Worm (Caenorhabditis elegans) whole organism, L2 larva: ENCODE data around the gene glt-4.

Source experiments
- F13H6.1 ChIP-seq: sonication (generic microtip); optimal IDR thresholded peaks from 2 replicates; lab custom pipeline; 2016; ENCODE audit warnings: missing genetic modification characterization, missing compliant biosample characterization
- R02D3.7 ChIP-seq: fragments of 150-350 bp; optimal IDR thresholded peaks from 2 replicates; lab custom pipeline; 2014; ENCODE audit warnings: missing biosample characterization, missing genetic modification characterization
- aly-2 ChIP-seq: fragments of 150-350 bp; optimal IDR thresholded peaks from 2 replicates; lab custom pipeline; 2014; ENCODE audit warnings: missing biosample characterization, missing genetic modification characterization
- blmp-1 ChIP-seq: sonication (generic microtip); optimal IDR thresholded peaks from 2 replicates; lab custom pipeline; 2017; ENCODE audit warnings: missing genetic modification characterization, mild to moderate bottlenecking, missing compliant biosample characterization, antibody characterized with exemption, moderate library complexity; ENCODE audit not compliant: insufficient read depth
- crh-2 ChIP-seq: sonication (generic microtip); optimal IDR thresholded peaks from 2 replicates; lab custom pipeline; 2017; ENCODE audit warnings: missing biosample characterization, missing genetic modification characterization
- dmd-4 ChIP-seq: sonication (generic microtip); optimal IDR thresholded peaks from 2 replicates; lab custom pipeline; 2017; ENCODE audit warnings: missing biosample characterization, missing genetic modification characterization
- egl-27 ChIP-seq: sonication (generic microtip); optimal IDR thresholded peaks from 3 replicates; lab custom pipeline; 2017; ENCODE audit warnings: missing biosample characterization, missing genetic modification reagents, missing genetic modification characterization
- elt-1 ChIP-seq: fragments of 150-350 bp; optimal IDR thresholded peaks from 2 replicates; lab custom pipeline; 2014; ENCODE audit warnings: missing biosample characterization, missing genetic modification characterization
- fos-1 ChIP-seq: fragments of 150-350 bp; optimal IDR thresholded peaks from 2 replicates; lab custom pipeline; 2014; ENCODE audit warnings: missing biosample characterization, missing genetic modification characterization
- gmeb-1 ChIP-seq: fragments of 150-350 bp; optimal IDR thresholded peaks from 2 replicates; lab custom pipeline; 2014; ENCODE audit warnings: missing biosample characterization, missing genetic modification characterization
- lin-11 ChIP-seq: fragments of 150-350 bp; sonication (generic microtip); optimal IDR thresholded peaks from 2 replicates; lab custom pipeline; 2014; ENCODE audit warnings: missing biosample characterization, missing genetic modification characterization, inconsistent platforms, mixed read lengths
- lin-13 ChIP-seq: fragments of 150-350 bp; optimal IDR thresholded peaks from 2 replicates; lab custom pipeline; 2014; ENCODE audit warnings: missing biosample characterization, missing genetic modification reagents, missing genetic modification characterization
- lin-39 ChIP-seq: fragments of 150-350 bp; optimal IDR thresholded peaks from 2 replicates; lab custom pipeline; 2014; ENCODE audit warnings: missing biosample characterization, missing genetic modification reagents, missing genetic modification characterization
- lsy-2 ChIP-seq, 2 experiments: fragments of 150-350 bp in 1 of 2; sonication (generic microtip) in 1 of 2; optimal IDR thresholded peaks; 2 replicates each; lab custom pipeline; 2014 to 2017; ENCODE audit warnings: missing biosample characterization in 2 of 2, missing genetic modification characterization in 2 of 2
- mbf-1 ChIP-seq: sonication (generic microtip); optimal IDR thresholded peaks from 2 replicates; lab custom pipeline; 2017; ENCODE audit warnings: missing biosample characterization, missing genetic modification characterization
- mdl-1 ChIP-seq, 2 experiments: fragments of 150-350 bp in 1 of 2; sonication (generic microtip) in 1 of 2; optimal IDR thresholded peaks; 2 replicates each; lab custom pipeline; 2017; ENCODE audit warnings: missing biosample characterization in 2 of 2, missing genetic modification characterization in 2 of 2
- nhr-12 ChIP-seq: fragments of 150-350 bp; optimal IDR thresholded peaks from 2 replicates; lab custom pipeline; 2014; ENCODE audit warnings: missing biosample characterization, missing genetic modification characterization
- nhr-129 ChIP-seq: fragments of 150-350 bp; optimal IDR thresholded peaks from 2 replicates; lab custom pipeline; 2014; ENCODE audit warnings: missing biosample characterization, missing genetic modification characterization
- nhr-21 ChIP-seq: fragments of 150-350 bp; optimal IDR thresholded peaks from 2 replicates; lab custom pipeline; 2014; ENCODE audit warnings: missing biosample characterization, missing genetic modification characterization
- nhr-23 ChIP-seq: fragments of 150-350 bp; optimal IDR thresholded peaks from 2 replicates; lab custom pipeline; 2014; ENCODE audit warnings: missing biosample characterization, missing genetic modification reagents, missing genetic modification characterization
- nhr-237 ChIP-seq: fragments of 150-350 bp; optimal IDR thresholded peaks from 2 replicates; lab custom pipeline; 2014; ENCODE audit warnings: missing biosample characterization, missing genetic modification characterization
- nhr-25 ChIP-seq: fragments of 150-350 bp; sonication (generic microtip); optimal IDR thresholded peaks from 3 replicates; lab custom pipeline; 2014; ENCODE audit warnings: missing biosample characterization, missing genetic modification characterization
- nhr-6 ChIP-seq: fragments of 150-350 bp; optimal IDR thresholded peaks from 2 replicates; lab custom pipeline; 2014; ENCODE audit warnings: missing biosample characterization, missing genetic modification characterization
- nhr-77 ChIP-seq: fragments of 150-350 bp; optimal IDR thresholded peaks from 2 replicates; lab custom pipeline; 2014; ENCODE audit warnings: missing biosample characterization, missing genetic modification characterization
- peb-1 ChIP-seq: fragments of 150-350 bp; optimal IDR thresholded peaks from 2 replicates; lab custom pipeline; 2014; ENCODE audit warnings: missing biosample characterization, missing genetic modification characterization
- skn-1 ChIP-seq: sonication (generic microtip); optimal IDR thresholded peaks from 2 replicates; lab custom pipeline; 2017; ENCODE audit warnings: missing biosample characterization, missing genetic modification characterization
- sma-3 ChIP-seq: sonication (generic microtip); optimal IDR thresholded peaks from 2 replicates; lab custom pipeline; 2016; ENCODE audit warnings: missing genetic modification reagents, missing genetic modification characterization, missing compliant biosample characterization
- sma-9 ChIP-seq, 2 experiments: fragments of 150-350 bp in 1 of 2; sonication (generic microtip) in 1 of 2; optimal IDR thresholded peaks; 2 replicates each; lab custom pipeline; 2014 to 2016; ENCODE audit warnings: missing genetic modification characterization in 2 of 2, mild to moderate bottlenecking in 1 of 2, missing biosample characterization in 1 of 2, missing compliant biosample characterization in 1 of 2, missing genetic modification reagents in 1 of 2, moderate library complexity in 1 of 2
- snpc-4 ChIP-seq: fragments of 150-350 bp; optimal IDR thresholded peaks from 2 replicates; lab custom pipeline; 2014; ENCODE audit warnings: missing biosample characterization, missing genetic modification characterization
- unc-39 ChIP-seq: fragments of 150-350 bp; optimal IDR thresholded peaks from 2 replicates; lab custom pipeline; 2014; ENCODE audit warnings: missing biosample characterization, missing genetic modification characterization
- zag-1 ChIP-seq: fragments of 150-350 bp; optimal IDR thresholded peaks from 2 replicates; lab custom pipeline; 2014; ENCODE audit warnings: missing biosample characterization, missing genetic modification characterization
- ztf-1 ChIP-seq: fragments of 200-800 bp; sonication (Bioruptor generic); conservative IDR thresholded peaks from 2 replicates; pipeline ENCODE4 v1.3.6; 2022; ENCODE audit warnings: missing genetic modification characterization, missing compliant biosample characterization
- ztf-4 ChIP-seq: fragments of 150-350 bp; optimal IDR thresholded peaks from 2 replicates; lab custom pipeline; 2014; ENCODE audit warnings: missing biosample characterization, missing genetic modification characterization

The glt-4 gene

DNA sequence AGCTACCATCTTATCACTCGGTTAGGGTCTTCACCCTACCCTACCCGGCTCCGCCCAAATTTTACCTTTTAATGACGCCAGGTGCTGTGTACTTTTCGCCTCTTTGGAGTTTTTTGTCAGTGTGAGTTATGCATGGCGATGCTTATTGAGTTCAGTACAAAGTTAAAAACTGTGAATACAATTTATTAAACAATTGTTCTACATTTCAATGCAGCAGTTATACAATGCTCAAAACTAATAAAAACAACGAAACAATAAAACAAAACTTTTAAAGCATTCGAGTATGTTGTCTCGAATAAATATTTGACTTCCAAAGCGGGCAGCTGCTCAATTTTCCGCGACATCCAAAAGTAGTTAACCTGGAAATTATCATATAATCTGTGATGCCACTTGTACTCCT, 27.3 kb downstream of the glt-4 start, which contains the start of gene ctsa-2:
Gene ctsa-2, minus strand, starts transcription at position 101 of the 400 bp plus-strand sequence.
- peak; percentile 7 for TF ChIP-seq fos-1 (tag; lab: Kevin White, UChicago)
- no peak for TF ChIP-seq ztf-4 (tag; lab: Kevin White, UChicago)

DNA sequence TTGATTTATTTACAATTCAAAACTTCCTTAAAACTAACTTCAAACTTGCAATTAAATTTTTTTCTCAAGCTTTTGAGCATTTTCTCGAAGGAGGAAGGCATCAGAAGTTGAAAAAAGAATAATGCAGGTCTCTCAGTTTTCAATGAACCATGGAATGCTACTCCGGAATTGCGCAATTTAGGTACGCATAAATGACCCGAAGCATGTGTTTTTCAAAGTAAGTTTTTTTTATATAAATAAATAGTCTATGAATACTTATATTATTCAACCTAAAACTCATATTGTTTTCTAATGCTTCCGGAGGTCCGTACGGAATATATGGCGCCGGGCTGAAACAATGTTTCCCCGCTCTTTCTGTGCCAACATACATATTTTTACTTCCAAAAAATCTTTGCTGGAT, 30.5 kb downstream of the glt-4 start, which contains the start of gene K10C2.2:
Gene K10C2.2, minus strand, starts transcription at position 101 of the 400 bp plus-strand sequence.
- TF ChIP-seq nhr-25 (tag; lab: Kevin White, UChicago): no peak
- TF ChIP-seq skn-1 (tag; lab: Kevin White, UChicago): no peak
- no peak for TF ChIP-seq nhr-23 (tag; lab: Kevin White, UChicago)
- TF ChIP-seq R02D3.7 (tag; lab: Kevin White, UChicago): no peak

- TF ChIP-seq unc-39 (no peak), F13H6.1 (tag; lab: Kevin White, UChicago) (no peak), elt-1 (tag; lab: Kevin White, UChicago) (no peak), mbf-1 (tag; lab: Kevin White, UChicago) (no peak), nhr-237 (tag; lab: Kevin White, UChicago) (no peak), peb-1 (tag; lab: Kevin White, UChicago) (no peak), nhr-6 (tag; lab: Kevin White, UChicago) (no peak), egl-27 (tag; lab: Kevin White, UChicago) (no peak), nhr-77 (no peak)
Measured at ce11 chrX:6435812-6436211, 32.6 kb downstream of the glt-4 start.

ce11 chrX:6437545-6437944, 34.3 kb downstream of the glt-4 start, which contains the start of gene K10C2.8:
TSS of gene K10C2.8 (minus strand) at chrX:6437645.
- TF ChIP-seq gmeb-1 (tag; lab: Kevin White, UChicago) (no peak), crh-2 (no peak), nhr-12 (tag; lab: Kevin White, UChicago) (no peak), lin-39 (tag; lab: Kevin White, UChicago) (no peak), lin-11 (tag; lab: Kevin White, UChicago) (no peak), sma-9 (GFP tag; optimal IDR thresholded peaks at IDR 0.05; lab: Kevin White, UChicago) (no peak), sma-9 (tag; optimal IDR thresholded peaks at IDR 0.05; lab: Kevin White, UChicago) (no peak), snpc-4 (no peak), nhr-129 (no peak), dmd-4 (tag; lab: Kevin White, UChicago) (no peak), ztf-1 (no peak), egl-27 (tag; lab: Kevin White, UChicago) (no peak), unc-39 (no peak), lsy-2 (tag; optimal IDR thresholded peaks at IDR 0.05; lab: Kevin White, UChicago) (no peak), zag-1 (tag; lab: Kevin White, UChicago) (no peak), fos-1 (tag; lab: Kevin White, UChicago) (no peak), mdl-1 (tag; optimal IDR thresholded peaks at IDR 0.05; lab: Kevin White, UChicago) (no peak), nhr-21 (tag; lab: Kevin White, UChicago) (no peak), sma-3 (GFP tag; lab: Kevin White, UChicago) (no peak), mbf-1 (tag; lab: Kevin White, UChicago) (no peak), nhr-6 (tag; lab: Kevin White, UChicago) (no peak)

ce11 chrX:6440464-6440863, 37.2 kb downstream of the glt-4 start, which contains the start of gene K10C2.14:
TSS of gene K10C2.14 (minus strand) at chrX:6440564.
- TF ChIP-seq aly-2: no peak
- TF ChIP-seq fos-1 (tag; lab: Kevin White, UChicago): no peak
- TF ChIP-seq snpc-4: no peak
- TF ChIP-seq lin-13 (GFP tag; lab: Kevin White, UChicago): no peak
- no peak for TF ChIP-seq blmp-1 (tag; lab: Kevin White, UChicago)

ce11 chrX:6443373-6443772, 40.2 kb downstream of the glt-4 start, which contains the start of gene K10C2.7:
TSS of gene K10C2.7 (minus strand) at chrX:6443473.
- TF ChIP-seq unc-39: no peak
- no peak for TF ChIP-seq peb-1 (tag; lab: Kevin White, UChicago)
